Fruit fly (Drosophila melanogaster) whole organism, embryonic: ENCODE results near the gene Mst89B.

Source experiments
- Abd-B ChIP-seq: fragments of 200-800 bp; sonication (Bioruptor generic); optimal IDR thresholded peaks from 2 replicates; lab custom pipeline; 2018; ENCODE audit warnings: missing biosample characterization, mild to moderate bottlenecking, missing genetic modification characterization, moderate library complexity
- BEAF-32 ChIP-seq: fragments of 200-800 bp; sonication (Bioruptor generic); optimal IDR thresholded peaks from 3 replicates; lab custom pipeline; 2017; ENCODE audit warnings: missing biosample characterization, missing genetic modification characterization, mild to moderate bottlenecking, moderate library complexity, missing genetic modification reagents
- CG11560 ChIP-seq: fragments of 200-800 bp; sonication (Bioruptor generic); IDR thresholded peaks from 3 replicates; pipeline ENCODE4 v1.3.6; 2022; ENCODE audit warnings: missing biosample characterization, missing genetic modification characterization
- CG12219 ChIP-seq: fragments of 200-800 bp; sonication (Bioruptor generic); optimal IDR thresholded peaks from 3 replicates; lab custom pipeline; 2018; ENCODE audit warnings: missing biosample characterization, mild to moderate bottlenecking, missing genetic modification characterization
- CG12659 ChIP-seq: fragments of 200-800 bp; sonication (Bioruptor generic); optimal IDR thresholded peaks from 3 replicates; lab custom pipeline; 2017; ENCODE audit warnings: mild to moderate bottlenecking, missing biosample characterization, missing genetic modification reagents, missing genetic modification characterization
- CG14014 ChIP-seq: fragments of 200-800 bp; sonication (Bioruptor generic); IDR thresholded peaks from 2 replicates; pipeline ENCODE4 v1.3.6; 2022; ENCODE audit warnings: missing biosample characterization, missing genetic modification characterization
- CG15479 ChIP-seq: fragments of 200-800 bp; sonication (Bioruptor generic); optimal IDR thresholded peaks from 3 replicates; lab custom pipeline; 2019; ENCODE audit warnings: missing biosample characterization, mild to moderate bottlenecking, missing genetic modification characterization, moderate library complexity
- CG15696 ChIP-seq: fragments of 200-800 bp; sonication (Bioruptor generic); optimal IDR thresholded peaks from 2 replicates; lab custom pipeline; 2019; ENCODE audit warnings: missing biosample characterization, mild to moderate bottlenecking, missing genetic modification characterization, moderate library complexity
- CG34422 ChIP-seq: fragments of 200-800 bp; sonication (Bioruptor generic); IDR thresholded peaks from 3 replicates; pipeline ENCODE4 v1.3.6; 2022; ENCODE audit warnings: missing biosample characterization, missing genetic modification characterization
- CG7839 ChIP-seq: fragments of 200-800 bp; sonication (Bioruptor generic); optimal IDR thresholded peaks from 3 replicates; lab custom pipeline; 2018; ENCODE audit warnings: missing biosample characterization, mild to moderate bottlenecking, missing genetic modification characterization, moderate library complexity
- CG7963 ChIP-seq: fragments of 200-800 bp; sonication (Bioruptor generic); IDR thresholded peaks from 3 replicates; pipeline ENCODE4 v1.3.6; 2022; ENCODE audit warnings: missing biosample characterization, missing genetic modification characterization; ENCODE audit not compliant: partially characterized antibody
- CG8478 ChIP-seq: fragments of >200 bp; optimal IDR thresholded peaks from 2 replicates; lab custom pipeline; 2018
- Camta ChIP-seq: fragments of 200-800 bp; sonication (Bioruptor generic); optimal IDR thresholded peaks from 2 replicates; lab custom pipeline; 2016; ENCODE audit warnings: missing biosample characterization, missing genetic modification characterization
- D19B ChIP-seq: fragments of 200-800 bp; sonication (Bioruptor generic); optimal IDR thresholded peaks from 2 replicates; lab custom pipeline; 2017; ENCODE audit warnings: missing biosample characterization, mild to moderate bottlenecking, missing genetic modification characterization
- Dref ChIP-seq: fragments of 200-800 bp; sonication (Bioruptor generic); IDR thresholded peaks from 2 replicates; pipeline ENCODE4 v1.3.6; 2022; ENCODE audit warnings: missing biosample characterization, missing genetic modification characterization
- Drgx ChIP-seq: fragments of 200-800 bp; sonication (Bioruptor generic); IDR thresholded peaks from 2 replicates; pipeline ENCODE4 v1.3.6; 2022; ENCODE audit warnings: missing biosample characterization, missing genetic modification characterization
- Elba2 ChIP-seq: fragments of 200-800 bp; sonication (Bioruptor generic); optimal IDR thresholded peaks from 3 replicates; lab custom pipeline; 2016; ENCODE audit warnings: missing biosample characterization, missing genetic modification characterization
- HLHmδ ChIP-seq: fragments of 200-800 bp; sonication (Bioruptor generic); optimal IDR thresholded peaks from 2 replicates; lab custom pipeline; 2018; ENCODE audit warnings: missing biosample characterization, mild to moderate bottlenecking, missing genetic modification characterization, moderate library complexity
- Hr51 ChIP-seq, 2 experiments: fragments of 200-800 bp; sonication (Bioruptor generic); optimal IDR thresholded peaks; 2 replicates in 1 of 2; 3 replicates in 1 of 2; lab custom pipeline; 2016 to 2018; ENCODE audit warnings: missing biosample characterization in 2 of 2, missing genetic modification characterization in 2 of 2, mild to moderate bottlenecking in 1 of 2, moderate library complexity in 1 of 2
- Jarid2 ChIP-seq: fragments of 200-800 bp; sonication (Bioruptor generic); optimal IDR thresholded peaks from 3 replicates; lab custom pipeline; 2017; ENCODE audit warnings: mild to moderate bottlenecking, missing biosample characterization, missing genetic modification reagents, missing genetic modification characterization
- Med ChIP-seq: fragments of 200-800 bp; sonication (Bioruptor generic); peaks from one replicate; lab custom pipeline; 2016; ENCODE audit warnings: missing biosample characterization, missing genetic modification characterization, mild to moderate bottlenecking, inconsistent platforms, moderate library complexity
- NFAT ChIP-seq: fragments of 200-800 bp; sonication (Bioruptor generic); IDR thresholded peaks from 2 replicates; pipeline ENCODE4 v1.3.6; 2022; ENCODE audit warnings: missing biosample characterization, missing genetic modification characterization
- Neu2 ChIP-seq: fragments of 200-800 bp; sonication (Bioruptor generic); optimal IDR thresholded peaks from 3 replicates; lab custom pipeline; 2016; ENCODE audit warnings: missing biosample characterization, missing genetic modification characterization, borderline replicate concordance
- Oli ChIP-seq: fragments of 200-800 bp; sonication (Bioruptor generic); optimal IDR thresholded peaks from 2 replicates; lab custom pipeline; 2018; ENCODE audit warnings: missing biosample characterization, mild to moderate bottlenecking, missing genetic modification characterization, moderate library complexity
- Pdp1 ChIP-seq, 2 experiments: fragments of 200-800 bp; sonication (Bioruptor generic); optimal IDR thresholded peaks; 3 replicates each; lab custom pipeline; 2016; ENCODE audit warnings: missing biosample characterization in 2 of 2, missing genetic modification characterization in 2 of 2, mild to moderate bottlenecking in 1 of 2, moderate library complexity in 1 of 2
- Sry-β ChIP-seq: fragments of 200-800 bp; sonication (Bioruptor generic); optimal IDR thresholded peaks from 2 replicates; lab custom pipeline; 2018; ENCODE audit warnings: missing biosample characterization, mild to moderate bottlenecking, missing genetic modification characterization, moderate library complexity
- TFAM ChIP-seq: fragments of 200-800 bp; sonication (Bioruptor generic); optimal IDR thresholded peaks from 2 replicates; lab custom pipeline; 2017; ENCODE audit warnings: missing biosample characterization, missing genetic modification characterization, inconsistent platforms
- ara ChIP-seq: fragments of 200-800 bp; sonication (Bioruptor generic); IDR thresholded peaks from 2 replicates; pipeline ENCODE4 v1.3.6; 2022; ENCODE audit warnings: missing biosample characterization, missing genetic modification characterization
- ase ChIP-seq: fragments of 200-800 bp; sonication (Bioruptor generic); IDR thresholded peaks from 3 replicates; pipeline ENCODE4 v1.3.6; 2022; ENCODE audit warnings: missing biosample characterization, missing genetic modification characterization
- br ChIP-seq: fragments of >200 bp; optimal IDR thresholded peaks from 2 replicates; lab custom pipeline; 2017
- gem ChIP-seq: fragments of 200-800 bp; sonication (Bioruptor generic); optimal IDR thresholded peaks from 2 replicates; lab custom pipeline; 2019; ENCODE audit warnings: missing biosample characterization, mild to moderate bottlenecking, missing genetic modification characterization, moderate library complexity
- gsb-n ChIP-seq: fragments of 200-800 bp; sonication (Bioruptor generic); optimal IDR thresholded peaks from 3 replicates; lab custom pipeline; 2018; ENCODE audit warnings: missing biosample characterization, mild to moderate bottlenecking, missing genetic modification characterization
- hth ChIP-seq: fragments of >200 bp; optimal IDR thresholded peaks from 2 replicates; lab custom pipeline; 2017; ENCODE audit warnings: inconsistent platforms
- inv ChIP-seq: fragments of 200-800 bp; sonication (Bioruptor generic); IDR thresholded peaks from 2 replicates; pipeline ENCODE4 v1.3.6; 2022; ENCODE audit warnings: missing biosample characterization, missing genetic modification characterization; ENCODE audit not compliant: partially characterized antibody
- kay ChIP-seq: fragments of 200-800 bp; sonication (Bioruptor generic); optimal IDR thresholded peaks from 2 replicates; lab custom pipeline; 2016; ENCODE audit warnings: missing biosample characterization, missing genetic modification characterization
- nerfin-2 ChIP-seq: fragments of 200-800 bp; sonication (Bioruptor generic); IDR thresholded peaks from 2 replicates; pipeline ENCODE4 v1.3.6; 2022; ENCODE audit warnings: missing biosample characterization, missing genetic modification characterization; ENCODE audit not compliant: partially characterized antibody
- pho ChIP-seq: fragments of 200-800 bp; sonication (Bioruptor generic); optimal IDR thresholded peaks from 2 replicates; lab custom pipeline; 2016; ENCODE audit warnings: missing biosample characterization, missing genetic modification characterization
- pita ChIP-seq: fragments of 200-800 bp; sonication (Bioruptor generic); optimal IDR thresholded peaks from 2 replicates; lab custom pipeline; 2017; ENCODE audit warnings: missing biosample characterization, mild to moderate bottlenecking, missing genetic modification characterization
- sd ChIP-seq: fragments of 200-800 bp; sonication (Bioruptor generic); optimal IDR thresholded peaks from 3 replicates; lab custom pipeline; 2018; ENCODE audit warnings: missing biosample characterization, mild to moderate bottlenecking, missing genetic modification characterization, moderate library complexity
- sisA ChIP-seq: fragments of 200-800 bp; sonication (Bioruptor generic); IDR thresholded peaks from 2 replicates; pipeline ENCODE4 v1.3.6; 2022; ENCODE audit warnings: missing biosample characterization, missing genetic modification characterization
- tin ChIP-seq: fragments of 200-800 bp; sonication (Bioruptor generic); optimal IDR thresholded peaks from 3 replicates; lab custom pipeline; 2016; ENCODE audit warnings: missing biosample characterization, missing genetic modification characterization
- ttk ChIP-seq: fragments of 200-800 bp; sonication (Bioruptor generic); IDR thresholded peaks from 2 replicates; pipeline ENCODE4 v2.1.2; 2022; ENCODE audit warnings: missing biosample characterization, missing genetic modification characterization
- vvl ChIP-seq: fragments of 200-800 bp; sonication (Bioruptor generic); IDR thresholded peaks from 2 replicates; pipeline ENCODE4 v1.3.6; 2022; ENCODE audit warnings: missing biosample characterization, missing genetic modification characterization
- zfh1 ChIP-seq: fragments of 200-800 bp; sonication (Bioruptor generic); IDR thresholded peaks from 3 replicates; pipeline ENCODE4 v1.3.6; 2022; ENCODE audit warnings: missing biosample characterization, missing genetic modification characterization

The Mst89B gene

dm6 chr3R:16305185-16305989 is 38.6 kb downstream of the Mst89B start, which contains the start of gene Zip89B (continued):
- no peak for TF ChIP-seq Elba2 (GFP tag; lab: Kevin White, UChicago)
- no peak for TF ChIP-seq Drgx (GFP tag; lab: Robert Waterston, UW)

DNA sequence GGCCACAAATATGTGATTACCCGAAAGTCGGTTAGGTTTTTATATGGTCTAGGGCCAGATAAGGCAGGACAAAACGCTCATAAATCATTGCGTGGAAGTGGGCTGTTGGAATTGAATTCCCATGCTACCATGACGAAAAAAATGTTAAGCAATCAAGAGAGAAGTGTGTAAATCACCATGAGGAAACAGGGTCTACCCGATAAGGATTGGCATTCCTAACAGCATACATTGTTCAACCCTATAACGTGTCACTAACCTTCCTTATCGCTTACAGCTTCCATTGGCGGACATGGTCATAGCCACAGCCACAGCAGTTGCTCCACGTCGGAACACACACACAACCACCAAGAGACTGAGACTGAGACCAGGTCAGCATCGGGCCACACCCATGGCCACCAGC is 41.2 kb downstream of the Mst89B start:
- TF ChIP-seq HLHmδ (GFP tag; lab: Kevin White, UChicago) (no peak), pho (GFP tag; lab: Kevin White, UChicago) (no peak), sd (tag; lab: Kevin White, UChicago) (peak; percentile 44), Pdp1 (GFP tag; optimal IDR thresholded peaks at IDR 0.05; lab: Kevin White, UChicago) (peak in 1 of 2 experiments; percentile 54), Med (GFP tag; lab: Kevin White, UChicago) (peak; percentile 28), CG15479 (GFP tag; lab: Kevin White, UChicago) (peak; percentile 0), CG14014 (GFP tag; lab: Robert Waterston, UW) (no peak), CG34422 (GFP tag; lab: Robert Waterston, UW) (no peak)

dm6 chr3R:16309302-16310080 is 42.7 kb downstream of the Mst89B start:
- TF ChIP-seq Abd-B (GFP tag; lab: Kevin White, UChicago) (no peak), CG7963 (0 out of 3 replicates have a peak, but pooled peaks have one; percentile 31), inv (GFP tag; lab: Robert Waterston, UW) (no peak), CG12219 (GFP tag; lab: Kevin White, UChicago) (no peak), gsb-n (tag; lab: Kevin White, UChicago) (no peak), kay (GFP tag; lab: Kevin White, UChicago) (no peak), hth (lab: Kevin White, UChicago) (no peak), Jarid2 (no peak), CG12659 (GFP tag; lab: Kevin White, UChicago) (peak; percentile 23), pita (GFP tag; lab: Kevin White, UChicago) (no peak), Neu2 (no peak), Sry-β (no peak), CG15696 (tag; lab: Kevin White, UChicago) (no peak), Hr51 (GFP tag; optimal IDR thresholded peaks at IDR 0.05; lab: Kevin White, UChicago) (no peak), gem (tag; lab: Kevin White, UChicago) (peak; percentile 30), ase (GFP tag; lab: Robert Waterston, UW) (0 out of 3 replicates have a peak, but pooled peaks have one; percentile 24), br (lab: Kevin White, UChicago) (no peak), Drgx (GFP tag; lab: Robert Waterston, UW) (peak; percentile 56; the same call in 1 of the 2 replicates), BEAF-32 (no peak), D19B (no peak), sisA (GFP tag; lab: Robert Waterston, UW) (no peak; the same call in 1 of the 2 replicates), NFAT (GFP tag; lab: Robert Waterston, UW) (no peak), nerfin-2 (0 out of 2 replicates have a peak, but pooled peaks have one; percentile 20), CG7839 (tag; lab: Kevin White, UChicago) (peak; percentile 35), tin (GFP tag; lab: Kevin White, UChicago) (no peak), TFAM (GFP tag; lab: Kevin White, UChicago) (no peak), Camta (no peak), CG8478 (lab: Kevin White, UChicago) (no peak), ttk (GFP tag; lab: Robert Waterston, UW) (no peak), vvl (no peak), ara (GFP tag; lab: Robert Waterston, UW) (peak; percentile 37; the same call in 1 of the 2 replicates), zfh1 (GFP tag; lab: Robert Waterston, UW) (no peak; the same call in 2 of the 3 replicates), Oli (tag; lab: Kevin White, UChicago) (peak; percentile 14), CG11560 (tag; lab: Robert Waterston, UW) (no peak), Dref (GFP tag; lab: Robert Waterston, UW) (no peak)
